Fruit fly (Drosophila melanogaster) whole organism, prepupa: ENCODE results near the gene Dr.

Experiments used
- Blimp-1 ChIP-seq: fragments of 200-800 bp; sonication (Bioruptor generic); optimal IDR thresholded peaks from 3 replicates; lab custom pipeline; 2017; ENCODE audit warnings: missing biosample characterization, missing genetic modification characterization, mild to moderate bottlenecking, moderate library complexity, missing genetic modification reagents
- CG10669 ChIP-seq: fragments of 200-800 bp; sonication (Bioruptor generic); optimal IDR thresholded peaks from 3 replicates; lab custom pipeline; 2018; ENCODE audit warnings: missing biosample characterization, mild to moderate bottlenecking, missing genetic modification characterization, moderate library complexity
- CG11762 ChIP-seq: fragments of 200-800 bp; sonication (Bioruptor generic); optimal IDR thresholded peaks from 3 replicates; lab custom pipeline; 2016; ENCODE audit warnings: missing biosample characterization, missing genetic modification characterization; ENCODE audit not compliant: insufficient read depth
- CG15336 ChIP-seq: fragments of 200-800 bp; sonication (Bioruptor generic); IDR thresholded peaks from 2 replicates; pipeline ENCODE4 v1.3.6; 2022; ENCODE audit warnings: missing biosample characterization, missing genetic modification characterization
- CG1621 ChIP-seq: fragments of 200-800 bp; sonication (Bioruptor generic); optimal IDR thresholded peaks from 3 replicates; lab custom pipeline; 2018; ENCODE audit warnings: missing biosample characterization, mild to moderate bottlenecking, missing genetic modification characterization
- CG16779 ChIP-seq: fragments of 200-800 bp; sonication (Bioruptor generic); optimal IDR thresholded peaks from 3 replicates; lab custom pipeline; 2017; ENCODE audit warnings: missing biosample characterization, mild to moderate bottlenecking, missing genetic modification characterization
- CG3032 ChIP-seq: fragments of 200-800 bp; optimal IDR thresholded peaks from 2 replicates; lab custom pipeline; 2019; ENCODE audit warnings: missing biosample characterization, mild to moderate bottlenecking, missing genetic modification characterization, moderate library complexity
- CG31627 ChIP-seq: fragments of 200-800 bp; sonication (Bioruptor generic); optimal IDR thresholded peaks from 3 replicates; lab custom pipeline; 2016; ENCODE audit warnings: missing biosample characterization, missing genetic modification characterization
- CG32006 ChIP-seq: fragments of 200-800 bp; sonication (Bioruptor generic); optimal IDR thresholded peaks from 3 replicates; lab custom pipeline; 2017; ENCODE audit warnings: missing biosample characterization, mild to moderate bottlenecking, missing genetic modification characterization
- CG3919 ChIP-seq: fragments of 200-800 bp; sonication (Bioruptor generic); optimal IDR thresholded peaks from 3 replicates; lab custom pipeline; 2016; ENCODE audit warnings: missing biosample characterization, missing genetic modification characterization
- CG6163 ChIP-seq: fragments of 200-800 bp; sonication (Bioruptor generic); IDR thresholded peaks from 3 replicates; pipeline ENCODE4 v1.3.6; 2022; ENCODE audit warnings: missing biosample characterization, missing genetic modification characterization
- CG6276 ChIP-seq: fragments of 200-800 bp; sonication (Bioruptor generic); optimal IDR thresholded peaks from 2 replicates; lab custom pipeline; 2017; ENCODE audit warnings: missing biosample characterization, mild to moderate bottlenecking, missing genetic modification characterization
- CG6792 ChIP-seq: fragments of 200-800 bp; sonication (Bioruptor generic); optimal IDR thresholded peaks from 3 replicates; lab custom pipeline; 2016; ENCODE audit warnings: missing biosample characterization, missing genetic modification characterization
- CG8119 ChIP-seq: fragments of 200-800 bp; sonication (Bioruptor generic); IDR thresholded peaks from 3 replicates; pipeline ENCODE4 v1.3.6; 2022; ENCODE audit warnings: missing biosample characterization, missing genetic modification characterization
- CG8632 ChIP-seq: fragments of 200-800 bp; sonication (Bioruptor generic); optimal IDR thresholded peaks from 3 replicates; lab custom pipeline; 2016; ENCODE audit warnings: missing biosample characterization, missing genetic modification characterization
- CG9139 ChIP-seq: fragments of 200-800 bp; sonication (Bioruptor generic); optimal IDR thresholded peaks from 3 replicates; lab custom pipeline; 2017; ENCODE audit warnings: missing biosample characterization, mild to moderate bottlenecking, missing genetic modification characterization
- Eip75B ChIP-seq: fragments of 200-800 bp; sonication (Bioruptor generic); optimal IDR thresholded peaks from 3 replicates; lab custom pipeline; 2016; ENCODE audit warnings: missing biosample characterization, missing genetic modification characterization
- Eip78C ChIP-seq: fragments of 200-800 bp; sonication (Bioruptor generic); peaks from one replicate; lab custom pipeline; 2016; ENCODE audit warnings: missing biosample characterization, missing genetic modification characterization
- Eip93F ChIP-seq: fragments of 200-800 bp; sonication (Bioruptor generic); optimal IDR thresholded peaks from 2 replicates; lab custom pipeline; 2016; ENCODE audit warnings: missing biosample characterization, mild to moderate bottlenecking, missing genetic modification characterization
- Ets21C ChIP-seq: fragments of 200-800 bp; sonication (Bioruptor generic); optimal IDR thresholded peaks from 3 replicates; lab custom pipeline; 2016; ENCODE audit warnings: missing biosample characterization, missing genetic modification characterization
- Ets96B ChIP-seq: fragments of 200-800 bp; optimal IDR thresholded peaks from 2 replicates; lab custom pipeline; 2019; ENCODE audit warnings: missing biosample characterization, mild to moderate bottlenecking, missing genetic modification characterization, moderate library complexity
- Hr38 ChIP-seq: sonication (Bioruptor generic); optimal IDR thresholded peaks from 2 replicates; lab custom pipeline; 2016; ENCODE audit warnings: missing biosample characterization, missing genetic modification characterization
- Hr39 ChIP-seq: fragments of 200-800 bp; sonication (Bioruptor generic); optimal IDR thresholded peaks from 2 replicates; lab custom pipeline; 2016; ENCODE audit warnings: missing biosample characterization, missing genetic modification characterization
- Lpt ChIP-seq: fragments of 200-800 bp; sonication (Bioruptor generic); optimal IDR thresholded peaks from 3 replicates; lab custom pipeline; 2016; ENCODE audit warnings: missing biosample characterization, missing genetic modification characterization
- Met ChIP-seq: fragments of 200-800 bp; sonication (Bioruptor generic); optimal IDR thresholded peaks from 3 replicates; lab custom pipeline; 2016; ENCODE audit warnings: missing biosample characterization, missing genetic modification characterization
- OdsH ChIP-seq: fragments of 200-800 bp; sonication (Bioruptor generic); optimal IDR thresholded peaks from 3 replicates; lab custom pipeline; 2016; ENCODE audit warnings: missing biosample characterization, missing genetic modification characterization
- Smox ChIP-seq: fragments of 200-800 bp; sonication (Bioruptor generic); optimal IDR thresholded peaks from 3 replicates; lab custom pipeline; 2016; ENCODE audit warnings: missing biosample characterization, missing genetic modification characterization
- Sox14 ChIP-seq: fragments of 200-800 bp; sonication (Bioruptor generic); optimal IDR thresholded peaks from 3 replicates; lab custom pipeline; 2016; ENCODE audit warnings: missing biosample characterization, missing genetic modification characterization
- achi ChIP-seq: fragments of 200-800 bp; sonication (Bioruptor generic); optimal IDR thresholded peaks from 3 replicates; lab custom pipeline; 2016; ENCODE audit warnings: missing biosample characterization, missing genetic modification characterization
- dac ChIP-seq: fragments of 200-800 bp; sonication (Bioruptor generic); optimal IDR thresholded peaks from 2 replicates; lab custom pipeline; 2017; ENCODE audit warnings: missing biosample characterization, mild to moderate bottlenecking, missing genetic modification characterization
- dsx ChIP-seq: fragments of 200-800 bp; optimal IDR thresholded peaks from 3 replicates; lab custom pipeline; 2019; ENCODE audit warnings: missing biosample characterization, mild to moderate bottlenecking, missing genetic modification characterization, moderate library complexity; ENCODE audit not compliant: poor library complexity, severe bottlenecking
- eg ChIP-seq: fragments of 200-800 bp; sonication (Bioruptor generic); IDR thresholded peaks from 3 replicates; pipeline ENCODE4 v1.3.6; 2022; ENCODE audit warnings: missing biosample characterization, missing genetic modification characterization
- esn ChIP-seq: fragments of 200-800 bp; sonication (Bioruptor generic); optimal IDR thresholded peaks from 2 replicates; lab custom pipeline; 2016; ENCODE audit warnings: missing biosample characterization, mild to moderate bottlenecking, missing genetic modification characterization, moderate library complexity
- fd59A ChIP-seq: fragments of 200-800 bp; sonication (Bioruptor generic); optimal IDR thresholded peaks from 2 replicates; lab custom pipeline; 2017; ENCODE audit warnings: missing biosample characterization, mild to moderate bottlenecking, missing genetic modification characterization, missing genetic modification reagents
- fkh ChIP-seq: fragments of 200-800 bp; sonication (Bioruptor generic); optimal IDR thresholded peaks from 3 replicates; lab custom pipeline; 2017; ENCODE audit warnings: missing biosample characterization, mild to moderate bottlenecking, missing genetic modification characterization, moderate library complexity
- lz ChIP-seq: fragments of 200-800 bp; sonication (Bioruptor generic); optimal IDR thresholded peaks from 3 replicates; lab custom pipeline; 2016; ENCODE audit warnings: missing biosample characterization, missing genetic modification characterization
- net ChIP-seq: fragments of 200-800 bp; sonication (Bioruptor generic); optimal IDR thresholded peaks from 3 replicates; lab custom pipeline; 2016; ENCODE audit warnings: missing biosample characterization, missing genetic modification characterization
- pdm3 ChIP-seq: fragments of 200-800 bp; sonication (Bioruptor generic); optimal IDR thresholded peaks from 3 replicates; lab custom pipeline; 2016; ENCODE audit warnings: missing biosample characterization, missing genetic modification characterization
- salr ChIP-seq, 2 experiments: fragments of 200-800 bp; sonication (Bioruptor generic); optimal IDR thresholded peaks; 3 replicates each; lab custom pipeline; 2016 to 2018; ENCODE audit warnings: missing biosample characterization in 2 of 2, missing genetic modification characterization in 2 of 2, mild to moderate bottlenecking in 1 of 2
- spab ChIP-seq: fragments of 200-800 bp; sonication (Bioruptor generic); optimal IDR thresholded peaks from 2 replicates; lab custom pipeline; 2017; ENCODE audit warnings: missing biosample characterization, mild to moderate bottlenecking, missing genetic modification characterization, missing genetic modification reagents
- ss ChIP-seq, 2 experiments: fragments of 200-800 bp; sonication (Bioruptor generic); optimal IDR thresholded peaks; 2 replicates in 1 of 2; 3 replicates in 1 of 2; lab custom pipeline; 2017 to 2018; ENCODE audit warnings: mild to moderate bottlenecking in 2 of 2, missing biosample characterization in 2 of 2, missing genetic modification characterization in 2 of 2, moderate library complexity in 1 of 2
- svp ChIP-seq: fragments of 200-800 bp; sonication (Bioruptor generic); peaks from one replicate; lab custom pipeline; 2016; ENCODE audit warnings: missing biosample characterization, missing genetic modification characterization
- vri ChIP-seq: fragments of 200-800 bp; sonication (Bioruptor generic); optimal IDR thresholded peaks from 3 replicates; lab custom pipeline; 2016; ENCODE audit warnings: missing biosample characterization, mild to moderate bottlenecking, missing genetic modification characterization

The Dr gene

DNA sequence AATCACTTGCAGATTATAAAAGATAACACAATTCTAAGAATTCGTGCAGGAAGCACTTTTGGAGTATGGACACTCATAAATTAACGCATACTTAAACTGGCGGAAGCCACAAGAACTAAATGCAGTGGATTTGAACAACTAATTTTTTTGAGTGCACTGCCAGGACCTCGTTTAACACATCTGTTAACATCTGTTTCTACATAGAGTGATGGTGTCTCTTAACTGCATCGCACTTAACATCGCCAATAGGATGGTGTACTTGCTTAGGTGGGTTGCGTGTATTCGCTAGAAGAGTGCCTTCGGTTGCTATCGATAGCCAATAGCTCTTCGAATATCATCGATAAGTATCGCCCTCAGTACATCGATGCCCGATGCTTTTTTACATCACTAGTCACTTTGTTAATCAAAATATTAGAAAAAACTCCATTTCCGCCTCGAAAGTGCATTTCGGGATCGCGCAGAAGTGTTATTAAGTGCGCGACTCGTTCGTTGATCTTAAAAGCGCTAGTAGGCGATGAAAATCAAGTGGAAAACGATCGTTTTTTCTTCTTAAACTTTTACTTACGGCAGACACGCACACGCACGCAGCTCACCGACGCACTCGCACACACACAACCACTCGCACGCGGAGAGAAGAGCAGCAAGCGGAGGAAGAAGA, 35.4 kb downstream of the Dr start, which contains the start of gene alph (continued):
- TF ChIP-seq dsx (peak; percentile 8), CG11762 (GFP tag; lab: Kevin White, UChicago) (no peak), vri (peak; percentile 14), CG3919 (GFP tag; lab: Kevin White, UChicago) (peak; percentile 45), fkh (GFP tag; lab: Kevin White, UChicago) (no peak), Smox (GFP tag; lab: Kevin White, UChicago) (peak; percentile 45), Ets21C (no peak), CG8119 (peak; percentile 38; the same call in 2 of the 3 replicates), CG31627 (GFP tag; lab: Kevin White, UChicago) (peak; percentile 25), Hr39 (GFP tag; lab: Kevin White, UChicago) (peak; percentile 45), pdm3 (GFP tag; lab: Kevin White, UChicago) (peak; percentile 66), ss (GFP tag; optimal IDR thresholded peaks at IDR 0.05; lab: Kevin White, UChicago) (peak in 1 of 2 experiments; percentile 13), CG3032 (tag; lab: Kevin White, UChicago) (no peak), Ets96B (tag; lab: Kevin White, UChicago) (peak; percentile 50), salr (GFP tag; optimal IDR thresholded peaks at IDR 0.05; lab: Kevin White, UChicago) (no peak), Met (GFP tag; lab: Kevin White, UChicago) (peak; percentile 46), Eip93F (GFP tag; lab: Kevin White, UChicago) (no peak), achi (GFP tag; lab: Kevin White, UChicago) (peak; percentile 42), CG8632 (GFP tag; lab: Kevin White, UChicago) (no peak), Blimp-1 (no peak), fd59A (no peak), Eip75B (peak; percentile 26), CG15336 (GFP tag; lab: Robert Waterston, UW) (no peak), Sox14 (GFP tag; lab: Kevin White, UChicago) (peak; percentile 77), Lpt (GFP tag; lab: Kevin White, UChicago) (peak; percentile 1), CG6792 (no peak), CG6163 (GFP tag; lab: Robert Waterston, UW) (0 out of 3 replicates have a peak, but pooled peaks have one; percentile 30), CG9139 (GFP tag; lab: Kevin White, UChicago) (no peak), dac (GFP tag; lab: Kevin White, UChicago) (peak; percentile 11), CG32006 (GFP tag; lab: Kevin White, UChicago) (peak; percentile 25)
- TF ChIP-seq, all 60 proteins: peak for 34

DNA sequence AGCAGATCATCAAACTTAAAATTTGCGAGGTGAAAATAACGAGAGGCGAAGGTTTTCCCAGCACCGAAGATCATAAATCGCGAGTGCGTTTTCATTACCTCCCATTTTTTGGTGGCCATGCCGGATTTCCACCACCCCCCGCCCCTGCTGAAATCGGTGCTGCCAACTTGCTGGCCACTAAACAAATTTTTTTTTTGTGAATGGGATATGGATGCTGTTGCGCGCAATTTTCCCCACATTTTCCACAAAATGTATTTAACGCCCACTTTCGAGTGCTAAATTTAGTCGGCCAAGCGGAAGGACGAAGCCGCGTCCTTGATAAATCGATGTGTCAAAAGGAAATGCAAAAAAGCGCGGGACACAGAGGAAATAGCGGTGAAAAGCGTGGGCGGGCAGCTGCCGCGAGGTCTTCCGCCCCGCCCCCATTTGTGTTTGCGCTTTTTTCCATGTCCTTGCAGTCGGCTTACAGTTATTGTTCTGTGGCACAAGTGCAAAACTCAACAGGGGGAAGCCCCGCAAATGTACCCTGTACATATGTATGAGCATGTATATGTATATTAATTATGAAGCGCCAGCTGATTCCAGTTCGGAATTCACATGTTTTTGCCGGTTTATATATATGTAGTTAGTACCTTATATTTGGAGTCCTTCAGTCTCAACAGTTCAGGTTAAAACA, 36.1 kb downstream of the Dr start:
- TF ChIP-seq CG11762 (GFP tag; lab: Kevin White, UChicago) = peak; percentile 7
- 0 out of 3 replicates have a peak, but pooled peaks have one; percentile 36 for TF ChIP-seq CG6163 (GFP tag; lab: Robert Waterston, UW)
- no peak for TF ChIP-seq spab (GFP tag; lab: Kevin White, UChicago)
- peak; percentile 40; the same call in 1 of the 3 replicates for TF ChIP-seq eg
- TF ChIP-seq CG6276 (GFP tag; lab: Kevin White, UChicago) = no peak
- peak; percentile 50 for TF ChIP-seq Eip78C (GFP tag; lab: Kevin White, UChicago)
- TF ChIP-seq svp (GFP tag; lab: Kevin White, UChicago) = peak; percentile 55
- TF ChIP-seq CG10669 (GFP tag; lab: Kevin White, UChicago) = no peak

DNA sequence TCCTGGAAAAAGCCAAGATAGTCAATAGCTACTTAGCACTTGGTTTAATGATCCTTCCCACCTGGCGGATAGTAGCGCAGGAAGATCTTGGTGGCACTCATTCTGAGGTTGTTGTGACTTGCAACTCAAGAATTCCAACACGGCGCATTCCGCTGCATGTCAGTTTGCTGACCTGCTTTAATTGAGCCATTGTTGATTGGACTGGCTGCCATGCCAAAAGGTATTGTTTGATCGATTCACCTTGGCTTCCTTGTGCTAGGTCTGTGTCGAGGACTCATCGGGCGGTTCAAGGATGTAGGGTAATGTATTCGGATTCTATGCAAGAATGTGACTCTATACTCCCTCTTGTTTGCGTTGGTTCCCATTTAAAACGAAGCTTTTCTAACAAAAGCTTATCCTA, 44.6 kb downstream of the Dr start, which contains the start of gene CG7568:
TSS of gene CG7568 (minus strand) at position 101 of the 400 bp plus-strand sequence.
- TF ChIP-seq fd59A = no peak
- TF ChIP-seq esn (GFP tag; lab: Kevin White, UChicago) = no peak
- no peak for TF ChIP-seq net (GFP tag; lab: Kevin White, UChicago)
- TF ChIP-seq Hr38 = no peak
- TF ChIP-seq lz = no peak
- TF ChIP-seq CG1621 (tag; lab: Kevin White, UChicago) = no peak
- no peak for TF ChIP-seq OdsH
- no peak for TF ChIP-seq Lpt (GFP tag; lab: Kevin White, UChicago)
- TF ChIP-seq Sox14 (GFP tag; lab: Kevin White, UChicago) = no peak
- no peak for TF ChIP-seq CG15336 (GFP tag; lab: Robert Waterston, UW)
- TF ChIP-seq CG16779 (tag; lab: Kevin White, UChicago) = no peak
- TF ChIP-seq, all 60 proteins: peak for 0
